Fruit fly (Drosophila melanogaster) whole organism, adult: ENCODE measurements around the gene AGO2.

Source experiments
- CG11617 ChIP-seq: fragments of 200-800 bp; sonication (Bioruptor generic); optimal IDR thresholded peaks from 2 replicates; lab custom pipeline; 2017; ENCODE audit warnings: mild to moderate bottlenecking, missing biosample characterization, missing genetic modification reagents, missing genetic modification characterization
- CG1620 ChIP-seq: fragments of 200-800 bp; sonication (Bioruptor generic); optimal IDR thresholded peaks from 2 replicates; lab custom pipeline; 2016; ENCODE audit warnings: missing biosample characterization, missing genetic modification characterization
- CG7045 ChIP-seq: fragments of 200-800 bp; sonication (Bioruptor generic); optimal IDR thresholded peaks from 2 replicates; lab custom pipeline; 2017; ENCODE audit warnings: missing biosample characterization, mild to moderate bottlenecking, missing genetic modification characterization
- CG7101 ChIP-seq: fragments of 200-800 bp; sonication (Bioruptor generic); optimal IDR thresholded peaks from 2 replicates; lab custom pipeline; 2018; ENCODE audit warnings: missing biosample characterization, mild to moderate bottlenecking, missing genetic modification characterization, moderate library complexity
- Crg-1 ChIP-seq: fragments of 200-800 bp; sonication (Bioruptor generic); optimal IDR thresholded peaks from 2 replicates; lab custom pipeline; 2016; ENCODE audit warnings: missing biosample characterization, missing genetic modification characterization
- Hr96 ChIP-seq: fragments of 200-800 bp; sonication (Bioruptor generic); optimal IDR thresholded peaks from 2 replicates; lab custom pipeline; 2016; ENCODE audit warnings: missing biosample characterization, missing genetic modification characterization
- Mnt ChIP-seq: fragments of 200-800 bp; sonication (Bioruptor generic); optimal IDR thresholded peaks from 2 replicates; lab custom pipeline; 2016; ENCODE audit warnings: missing biosample characterization, mild to moderate bottlenecking, missing genetic modification characterization
- cnc ChIP-seq, 2 experiments: fragments of >200 bp; optimal IDR thresholded peaks; 2 replicates each; lab custom pipeline; 2017
- toe ChIP-seq: fragments of 200-800 bp; sonication (Bioruptor generic); optimal IDR thresholded peaks from 2 replicates; lab custom pipeline; 2016; ENCODE audit warnings: missing biosample characterization, missing genetic modification characterization

DNA sequence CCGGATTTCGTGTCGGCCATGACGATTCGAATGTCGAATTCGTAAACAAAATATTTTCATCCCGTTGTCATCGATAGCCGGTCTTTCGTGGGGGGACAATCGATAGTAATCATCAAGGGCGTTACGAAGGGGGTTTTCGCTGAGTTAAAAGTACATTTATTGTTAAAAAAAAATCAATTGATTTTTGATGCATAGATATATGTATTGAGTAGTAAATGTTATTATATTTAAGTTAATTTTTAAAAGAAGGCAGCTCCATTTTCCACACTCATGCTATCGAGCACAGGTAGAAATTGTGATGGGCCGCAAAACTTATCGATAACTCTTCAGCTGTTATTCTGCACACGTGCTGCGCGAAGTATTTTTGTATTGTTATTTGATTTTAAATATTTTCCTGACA lies 26.6 kb downstream of the AGO2 start, which contains the start of the genes mrn and CG12301:
- no peak for TF ChIP-seq toe (GFP tag; lab: Kevin White, UChicago)
- TF ChIP-seq CG7045 (GFP tag; lab: Kevin White, UChicago), result peak; percentile 72
- peak; percentile 88 for TF ChIP-seq CG1620
- TF ChIP-seq Hr96 (GFP tag; lab: Kevin White, UChicago), result no peak
- peak; percentile 67 for TF ChIP-seq Crg-1 (GFP tag; lab: Kevin White, UChicago)
- peak; percentile 80 for TF ChIP-seq CG11617 (GFP tag; lab: Kevin White, UChicago)
- TF ChIP-seq cnc (optimal IDR thresholded peaks at IDR 0.05; lab: Kevin White, UChicago), result no peak
- peak; percentile 80 for TF ChIP-seq CG7101
- peak; percentile 100 for TF ChIP-seq Mnt (GFP tag; lab: Kevin White, UChicago)
